Worm (Caenorhabditis elegans) whole organism, L3 larva: ENCODE data around the gene C17F4.7.

Source experiments
- R02D3.7 ChIP-seq: fragments of 150-350 bp; optimal IDR thresholded peaks from 2 replicates; lab custom pipeline; 2014; ENCODE audit warnings: missing biosample characterization, missing genetic modification characterization
- ceh-28 ChIP-seq: fragments of 150-350 bp; optimal IDR thresholded peaks from 2 replicates; lab custom pipeline; 2014; ENCODE audit warnings: missing biosample characterization, missing genetic modification reagents, missing genetic modification characterization
- ceh-82 ChIP-seq: fragments of 150-350 bp; optimal IDR thresholded peaks from 2 replicates; lab custom pipeline; 2014; ENCODE audit warnings: missing biosample characterization, missing genetic modification characterization
- nfya-1 ChIP-seq: sonication (generic microtip); optimal IDR thresholded peaks from 2 replicates; lab custom pipeline; 2017; ENCODE audit warnings: missing genetic modification characterization, mild to moderate bottlenecking, missing compliant biosample characterization, antibody characterized with exemption, moderate library complexity; ENCODE audit not compliant: insufficient read depth
- nhr-11 ChIP-seq: fragments of 150-350 bp; optimal IDR thresholded peaks from 2 replicates; lab custom pipeline; 2014; ENCODE audit warnings: missing biosample characterization, missing genetic modification characterization
- nhr-25 ChIP-seq: sonication (generic microtip); optimal IDR thresholded peaks from 2 replicates; lab custom pipeline; 2017; ENCODE audit warnings: missing biosample characterization, missing genetic modification characterization
- nhr-28 ChIP-seq: fragments of 150-350 bp; optimal IDR thresholded peaks from 2 replicates; lab custom pipeline; 2014; ENCODE audit warnings: missing biosample characterization, missing genetic modification characterization
- pqm-1 ChIP-seq: fragments of 150-350 bp; optimal IDR thresholded peaks from 2 replicates; lab custom pipeline; 2017; ENCODE audit warnings: missing biosample characterization, missing genetic modification characterization, inconsistent platforms
- skn-1 ChIP-seq: fragments of 150-350 bp; optimal IDR thresholded peaks from 2 replicates; lab custom pipeline; 2014; ENCODE audit warnings: missing biosample characterization, missing genetic modification characterization
- zag-1 ChIP-seq: fragments of 150-350 bp; optimal IDR thresholded peaks from 2 replicates; lab custom pipeline; 2014; ENCODE audit warnings: missing biosample characterization, missing genetic modification characterization
- ztf-4 ChIP-seq: fragments of 150-350 bp; optimal IDR thresholded peaks from 2 replicates; lab custom pipeline; 2014; ENCODE audit warnings: missing biosample characterization, missing genetic modification characterization

ce11 chrII:3220723-3221122, 25.1 kb downstream of the C17F4.7 start, which contains the start of gene ZC239.22:
- TF ChIP-seq nhr-25 (tag; lab: Kevin White, UChicago) (no peak), ceh-82 (no peak), nfya-1 (tag; lab: Kevin White, UChicago) (no peak), zag-1 (tag; lab: Kevin White, UChicago) (no peak), nhr-28 (no peak), pqm-1 (no peak), ztf-4 (tag; lab: Kevin White, UChicago) (no peak), skn-1 (tag; lab: Kevin White, UChicago) (no peak), R02D3.7 (no peak), ceh-28 (tag; lab: Kevin White, UChicago) (no peak), nhr-11 (tag; lab: Kevin White, UChicago) (no peak)
